Worm (Caenorhabditis elegans): ENCODE measurements around the gene acl-13.

acl-13 gene

ce11 chrIV:12404137-12404536 lies 6.1 kb upstream of the acl-13 start, which contains the start of gene gex-3 (continued):
- TF ChIP-seq mdl-1 (tag; optimal IDR thresholded peaks at IDR 0.05): no peak
- no peak for TF ChIP-seq R02D3.7 (tag; optimal IDR thresholded peaks at IDR 0.05)
- TF ChIP-seq nhr-237 (tag; optimal IDR thresholded peaks at IDR 0.05): no peak
- TF ChIP-seq fos-1 (tag; optimal IDR thresholded peaks at IDR 0.05): peak; percentile 80
- TF ChIP-seq elt-3 (tag; optimal IDR thresholded peaks at IDR 0.05): no peak
- peak; percentile 97 for TF ChIP-seq unc-55 (GFP tag; optimal IDR thresholded peaks at IDR 0.05)
- peak; percentile 56 for TF ChIP-seq ama-1 (optimal IDR thresholded peaks at IDR 0.05)
- peak; percentile 65 for TF ChIP-seq nhr-21 (tag; optimal IDR thresholded peaks at IDR 0.05)
- TF ChIP-seq mab-5 (tag; optimal IDR thresholded peaks at IDR 0.05): peak; percentile 22
- TF ChIP-seq ztf-11 (tag; optimal IDR thresholded peaks at IDR 0.05): no peak
- peak; percentile 72 for TF ChIP-seq sem-4 (tag; optimal IDR thresholded peaks at IDR 0.05)
- no peak for TF ChIP-seq Y55F3AM.14 (GFP tag; optimal IDR thresholded peaks at IDR 0.05)
- no peak for TF ChIP-seq nhr-23 (tag; optimal IDR thresholded peaks at IDR 0.05)

- TF ChIP-seq nhr-10 (tag; optimal IDR thresholded peaks at IDR 0.05) (no peak), peb-1 (tag; optimal IDR thresholded peaks at IDR 0.05) (no peak), lsy-2 (tag; optimal IDR thresholded peaks at IDR 0.05) (no peak), ztf-1 (GFP tag; conservative IDR thresholded peaks at IDR 0.05) (no peak), unc-39 (tag; optimal IDR thresholded peaks at IDR 0.05) (no peak), crh-2 (tag; optimal IDR thresholded peaks at IDR 0.05) (no peak), aly-2 (tag; optimal IDR thresholded peaks at IDR 0.05) (no peak), sma-9 (GFP tag; optimal IDR thresholded peaks at IDR 0.05) (no peak), sma-9 (tag; optimal IDR thresholded peaks at IDR 0.05) (no peak), snpc-4 (tag; optimal IDR thresholded peaks at IDR 0.05) (no peak), fos-1 (tag; optimal IDR thresholded peaks at IDR 0.05) (no peak), unc-62 (GFP tag; optimal IDR thresholded peaks at IDR 0.05) (no peak), ama-1 (optimal IDR thresholded peaks at IDR 0.05) (no peak), nhr-77 (tag; optimal IDR thresholded peaks at IDR 0.05) (no peak), ZK546.5 (tag; optimal IDR thresholded peaks at IDR 0.05) (no peak), R02D3.7 (tag; optimal IDR thresholded peaks at IDR 0.05) (no peak), blmp-1 (tag; optimal IDR thresholded peaks at IDR 0.05; ENCODE audit: insufficient read depth) (no peak)
Measured at ce11 chrIV:12408625-12409024, 1.6 kb upstream of the acl-13 start, which contains the start of gene dsb-1. dsb-1 (plus strand) TSS chrIV:12408925.

- TF ChIP-seq Y55F3AM.14 (GFP tag; optimal IDR thresholded peaks at IDR 0.05): no peak
- TF ChIP-seq nhr-25 (tag; optimal IDR thresholded peaks at IDR 0.05): no peak
- no peak for TF ChIP-seq ama-1 (optimal IDR thresholded peaks at IDR 0.05)
- no peak for TF ChIP-seq dmd-4 (tag; optimal IDR thresholded peaks at IDR 0.05)
- no peak for TF ChIP-seq mab-5 (tag; optimal IDR thresholded peaks at IDR 0.05)
- TF ChIP-seq ZK546.5 (tag; optimal IDR thresholded peaks at IDR 0.05): no peak
- no peak for TF ChIP-seq crh-2 (tag; optimal IDR thresholded peaks at IDR 0.05)
- TF ChIP-seq ztf-4 (tag; optimal IDR thresholded peaks at IDR 0.05): no peak
- no peak for TF ChIP-seq unc-62 (GFP tag; optimal IDR thresholded peaks at IDR 0.05)
- TF ChIP-seq nhr-21 (tag; optimal IDR thresholded peaks at IDR 0.05): no peak
- no peak for TF ChIP-seq lin-11 (tag; optimal IDR thresholded peaks at IDR 0.05)
- no peak for TF ChIP-seq F13H6.1 (tag; optimal IDR thresholded peaks at IDR 0.05)
- no peak for TF ChIP-seq C34F6.9 (tag; optimal IDR thresholded peaks at IDR 0.05)
- no peak for TF ChIP-seq sma-9 (GFP tag; optimal IDR thresholded peaks at IDR 0.05)
- no peak for TF ChIP-seq sma-9 (tag; optimal IDR thresholded peaks at IDR 0.05)
- TF ChIP-seq elt-3 (tag; optimal IDR thresholded peaks at IDR 0.05): no peak
- no peak for TF ChIP-seq peb-1 (tag; optimal IDR thresholded peaks at IDR 0.05)
- no peak for TF ChIP-seq sem-4 (tag; optimal IDR thresholded peaks at IDR 0.05)
Measured at ce11 chrIV:12414601-12415000, 4.3 kb downstream of the acl-13 start.

- TF ChIP-seq C34F6.9 (tag; optimal IDR thresholded peaks at IDR 0.05): peak; percentile 4
- no peak for TF ChIP-seq R02D3.7 (tag; optimal IDR thresholded peaks at IDR 0.05)
- TF ChIP-seq lin-11 (tag; optimal IDR thresholded peaks at IDR 0.05): peak; percentile 11
- no peak for TF ChIP-seq dmd-4 (tag; optimal IDR thresholded peaks at IDR 0.05)
- no peak for TF ChIP-seq crh-2 (tag; optimal IDR thresholded peaks at IDR 0.05)
- TF ChIP-seq peb-1 (tag; optimal IDR thresholded peaks at IDR 0.05): no peak
- TF ChIP-seq sma-3 (GFP tag; optimal IDR thresholded peaks at IDR 0.05): peak; percentile 13
- TF ChIP-seq egl-27 (tag; optimal IDR thresholded peaks at IDR 0.05): no peak
- TF ChIP-seq lsy-2 (tag; optimal IDR thresholded peaks at IDR 0.05): peak in 1 of 2 experiments; percentile 26
- TF ChIP-seq nhr-129 (tag; optimal IDR thresholded peaks at IDR 0.05): peak; percentile 58
- TF ChIP-seq sem-4 (tag; optimal IDR thresholded peaks at IDR 0.05): no peak
- TF ChIP-seq snpc-4 (tag; optimal IDR thresholded peaks at IDR 0.05): no peak
- TF ChIP-seq ZK546.5 (tag; optimal IDR thresholded peaks at IDR 0.05): no peak
- TF ChIP-seq sma-9 (GFP tag; optimal IDR thresholded peaks at IDR 0.05): peak; percentile 21
- no peak for TF ChIP-seq sma-9 (tag; optimal IDR thresholded peaks at IDR 0.05)
Measured at ce11 chrIV:12416629-12417404, 6.5 kb downstream of the acl-13 start.
